Worm (Caenorhabditis elegans) whole organism, L4/young adult: ENCODE results near the gene Y39H10B.2.

Source experiments
- W03F9.2 ChIP-seq: fragments of 150-350 bp; optimal IDR thresholded peaks from 2 replicates; lab custom pipeline; 2014; ENCODE audit warnings: missing biosample characterization, missing genetic modification characterization
- dao-5 ChIP-seq: sonication (generic microtip); optimal IDR thresholded peaks from 2 replicates; lab custom pipeline; 2016; ENCODE audit warnings: missing genotype, missing genetic modification characterization, moderate library complexity, missing compliant biosample characterization
- him-1 ChIP-seq: sonication (generic microtip); optimal IDR thresholded peaks from 2 replicates; lab custom pipeline; 2016; ENCODE audit warnings: missing genotype, missing genetic modification reagents, missing genetic modification characterization, missing compliant biosample characterization

- TF ChIP-seq dao-5 = no peak
- TF ChIP-seq him-1 (tag; lab: Kevin White, UChicago) = no peak
- no peak for TF ChIP-seq W03F9.2 (tag; lab: Kevin White, UChicago)
Measured at ce11 chrV:3715488-3716019, 47.0 kb downstream of the Y39H10B.2 start, which contains the start of gene nrsn-1.
